Worm (Caenorhabditis elegans): Measurements from ENCODE around the gene C43F9.5.

Gene C43F9.5

DNA sequence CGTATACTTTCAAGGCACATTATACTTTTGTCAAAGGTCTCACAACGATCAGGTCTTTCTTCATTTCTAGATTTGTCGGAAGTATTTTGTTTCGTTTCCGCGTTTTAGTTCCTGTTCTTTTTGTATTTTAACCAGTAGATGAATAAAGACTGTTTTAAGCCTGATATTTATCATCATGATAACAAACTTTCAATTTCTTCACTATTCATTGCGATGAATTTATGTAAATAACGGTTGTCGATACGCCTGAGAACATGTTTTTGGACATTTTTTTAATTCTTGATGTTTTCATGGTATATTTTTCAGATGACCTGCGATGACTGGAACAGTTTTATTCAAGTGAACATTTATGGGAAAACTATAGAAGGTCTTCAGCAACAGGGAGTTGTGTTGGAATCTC, 32.1 kb downstream of the C43F9.5 start, which contains the start of gene zim-3:
zim-3 (plus strand) TSS at position 301 of the 400 bp plus-strand sequence.
- TF ChIP-seq nhr-28 (tag; optimal IDR thresholded peaks at IDR 0.05) (no peak), nhr-47 (tag; optimal IDR thresholded peaks at IDR 0.05) (no peak), ceh-63 (GFP tag; optimal IDR thresholded peaks at IDR 0.05) (no peak), hpl-2 (GFP tag; optimal IDR thresholded peaks at IDR 0.05) (no peak), tlp-1 (tag; optimal IDR thresholded peaks at IDR 0.05) (no peak), C04F5.9 (tag; optimal IDR thresholded peaks at IDR 0.05) (no peak)

DNA sequence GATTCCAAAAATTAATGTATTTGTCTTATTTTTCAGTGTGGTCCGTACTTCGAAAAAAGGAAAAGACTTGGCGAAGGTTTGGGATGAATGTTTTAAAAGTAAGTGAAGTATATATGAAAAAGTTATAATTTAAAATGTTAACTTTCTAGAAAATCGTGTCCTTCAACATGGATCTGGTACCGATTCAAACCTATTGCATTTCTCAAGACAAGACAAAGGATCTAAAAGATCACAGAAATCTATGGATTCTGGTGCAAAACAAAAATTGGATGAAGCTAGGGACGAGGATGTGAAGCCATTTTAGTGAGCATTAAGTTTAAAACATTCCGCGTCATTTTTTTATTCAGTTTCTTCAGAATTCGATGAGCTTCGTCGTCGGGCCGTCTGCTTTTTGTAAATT, 35.6 kb downstream of the C43F9.5 start, which contains the start of gene zim-2:
zim-2 (plus strand) TSS at position 301 of the 400 bp plus-strand sequence.
- TF ChIP-seq rnt-1 (tag; optimal IDR thresholded peaks at IDR 0.05) (no peak), nhr-77 (tag; optimal IDR thresholded peaks at IDR 0.05) (no peak), nhr-90 (tag; optimal IDR thresholded peaks at IDR 0.05; ENCODE audit: poor library complexity) (no peak), blmp-1 (tag; optimal IDR thresholded peaks at IDR 0.05) (no peak), efl-3 (GFP tag; optimal IDR thresholded peaks at IDR 0.05) (no peak), pax-3 (tag; optimal IDR thresholded peaks at IDR 0.05) (no peak), swsn-7 (tag; optimal IDR thresholded peaks at IDR 0.05) (no peak), ama-1 (optimal IDR thresholded peaks at IDR 0.05) (no peak), ceh-90 (tag; optimal IDR thresholded peaks at IDR 0.05) (no peak), mef-2 (tag; optimal IDR thresholded peaks at IDR 0.05) (no peak), nhr-28 (tag; optimal IDR thresholded peaks at IDR 0.05) (no peak), hlh-4 (tag; optimal IDR thresholded peaks at IDR 0.05) (no peak)

DNA sequence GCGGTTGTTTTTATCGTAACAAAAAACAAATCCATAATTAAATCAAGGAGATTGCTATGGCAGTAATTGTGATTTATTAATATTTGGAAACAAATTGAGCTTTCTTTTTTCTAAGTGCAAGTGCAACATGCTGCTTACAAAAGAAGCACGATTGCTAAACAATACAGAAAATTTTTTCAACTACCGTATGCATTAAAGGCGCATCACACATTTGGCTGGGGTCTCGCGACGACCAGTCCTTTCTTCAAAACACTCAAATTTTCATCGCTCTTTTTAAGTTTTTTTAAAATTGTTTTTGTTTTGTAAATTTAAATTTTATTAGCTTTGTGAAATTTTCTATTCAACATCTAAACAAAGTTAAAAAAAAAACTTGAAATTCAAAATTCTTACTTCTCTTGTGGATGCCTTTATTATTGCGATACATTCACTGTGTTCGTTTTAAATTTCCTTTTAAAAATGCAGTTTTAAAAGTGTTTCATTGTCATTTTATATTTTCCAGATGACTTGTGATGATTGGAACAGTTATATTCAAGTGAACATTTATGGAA, 43.9 kb downstream of the C43F9.5 start, which contains the start of gene zim-1:
zim-1 (plus strand) TSS at position 498 of the 548 bp plus-strand sequence.
- TF ChIP-seq hlh-4 (tag; optimal IDR thresholded peaks at IDR 0.05): no peak

DNA sequence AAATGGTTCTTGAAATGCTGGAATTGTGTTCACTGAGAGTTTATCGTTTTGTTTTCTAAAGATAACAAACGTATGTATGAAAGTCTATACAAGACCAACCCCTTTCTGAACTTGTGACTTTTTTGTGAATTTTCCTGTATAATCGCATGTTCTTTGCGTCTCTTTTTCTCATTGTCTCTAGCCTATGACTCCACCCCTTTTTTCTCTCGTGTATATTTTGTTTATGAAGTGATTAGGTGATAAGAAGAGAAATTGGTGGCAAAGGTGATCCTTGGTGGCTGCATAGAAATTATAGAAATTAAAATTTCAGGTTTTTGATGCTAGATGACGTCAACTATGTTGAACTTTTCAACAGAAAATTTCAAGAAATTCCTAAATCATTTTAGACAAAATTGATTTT, 45.5 kb downstream of the C43F9.5 start, which contains the start of gene T07G12.5:
T07G12.5 (minus strand) TSS at position 101 of the 400 bp plus-strand sequence.
- TF ChIP-seq pqm-1 (tag; optimal IDR thresholded peaks at IDR 0.05): no peak
- peak; percentile 47 for TF ChIP-seq elt-2 (tag; optimal IDR thresholded peaks at IDR 0.05)

DNA sequence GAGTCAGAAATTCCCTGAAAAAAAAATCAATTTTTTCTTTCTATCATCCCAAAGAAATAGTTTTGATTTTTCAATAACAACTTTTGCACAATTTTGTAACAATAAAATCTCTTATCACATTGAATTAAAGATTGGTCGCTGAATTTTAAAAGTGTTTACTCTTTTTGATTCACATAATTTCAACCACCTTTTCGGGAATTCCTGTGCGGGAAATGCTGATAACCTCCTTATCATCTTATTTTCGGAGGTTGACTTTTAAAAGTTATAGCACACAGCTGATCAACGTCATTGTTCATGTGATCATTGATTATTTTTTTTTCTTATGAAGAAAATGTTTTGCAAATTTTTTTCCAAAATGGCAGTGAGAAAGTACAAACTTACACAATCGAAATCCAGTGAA, 47.2 kb downstream of the C43F9.5 start:
- TF ChIP-seq dpl-1 (GFP tag; optimal IDR thresholded peaks at IDR 0.05) (no peak), nhr-71 (tag; optimal IDR thresholded peaks at IDR 0.05) (no peak), lsy-2 (tag; optimal IDR thresholded peaks at IDR 0.05) (no peak), ces-1 (GFP tag; optimal IDR thresholded peaks at IDR 0.05) (no peak), ceh-88 (GFP tag; IDR thresholded peaks at IDR 0.05) (no peak), isw-1 (GFP tag; IDR thresholded peaks at IDR 0.05) (no peak), pax-3 (tag; optimal IDR thresholded peaks at IDR 0.05) (no peak), tlp-1 (tag; optimal IDR thresholded peaks at IDR 0.05) (peak; percentile 12), aha-1 (tag; optimal IDR thresholded peaks at IDR 0.05) (no peak), ets-5 (GFP tag; IDR thresholded peaks at IDR 0.05) (no peak), lin-15B (tag; optimal IDR thresholded peaks at IDR 0.05) (no peak), hlh-4 (tag; optimal IDR thresholded peaks at IDR 0.05) (no peak), aly-2 (tag; optimal IDR thresholded peaks at IDR 0.05) (no peak), fkh-4 (tag; optimal IDR thresholded peaks at IDR 0.05; ENCODE audit: borderline replicate concordance) (no peak), nhr-76 (tag; optimal IDR thresholded peaks at IDR 0.05) (no peak), xbp-1 (tag; optimal IDR thresholded peaks at IDR 0.05) (no peak), rnt-1 (tag; optimal IDR thresholded peaks at IDR 0.05) (no peak), nhr-28 (tag; optimal IDR thresholded peaks at IDR 0.05) (no peak), C16A3.4 (tag; optimal IDR thresholded peaks at IDR 0.05) (no peak), hlh-17 (GFP tag; optimal IDR thresholded peaks at IDR 0.05; ENCODE audit: borderline replicate concordance) (no peak), nhr-90 (tag; optimal IDR thresholded peaks at IDR 0.05; ENCODE audit: poor library complexity) (peak; percentile 38), pqm-1 (tag; optimal IDR thresholded peaks at IDR 0.05) (peak; percentile 70), nhr-47 (tag; optimal IDR thresholded peaks at IDR 0.05) (no peak), sup-37 (GFP tag; optimal IDR thresholded peaks at IDR 0.05) (no peak), zag-1 (tag; optimal IDR thresholded peaks at IDR 0.05) (no peak), elt-2 (tag; optimal IDR thresholded peaks at IDR 0.05) (peak; percentile 95), ztf-11 (tag; optimal IDR thresholded peaks at IDR 0.05) (no peak), alr-1 (tag; optimal IDR thresholded peaks at IDR 0.05; ENCODE audit: borderline replicate concordance) (no peak), jun-1 (tag; optimal IDR thresholded peaks at IDR 0.05) (no peak), hpl-2 (GFP tag; optimal IDR thresholded peaks at IDR 0.05) (no peak)
